Worm (Caenorhabditis elegans) whole organism, mixed stage, embryonic: ENCODE measurements around the gene W03F8.6.

Experiments used
- M03D4.4 ChIP-seq: sonication (generic microtip); optimal IDR thresholded peaks from 2 replicates; lab custom pipeline; 2017; ENCODE audit warnings: mild to moderate bottlenecking, missing genetic modification characterization, missing compliant biosample characterization
- mab-5 ChIP-seq: fragments of 150-350 bp; optimal IDR thresholded peaks from 2 replicates; lab custom pipeline; 2014; ENCODE audit warnings: missing biosample characterization, missing genetic modification characterization
- nhr-2 ChIP-seq: fragments of 150-350 bp; optimal IDR thresholded peaks from 2 replicates; lab custom pipeline; 2014; ENCODE audit warnings: missing biosample characterization, missing genetic modification characterization
- pha-4 ChIP-seq: fragments of 150-350 bp; optimal IDR thresholded peaks from 2 replicates; lab custom pipeline; 2018; ENCODE audit warnings: missing biosample characterization, missing genetic modification reagents, missing genetic modification characterization
- ztf-11 ChIP-seq: fragments of 150-350 bp; optimal IDR thresholded peaks from 2 replicates; lab custom pipeline; 2014; ENCODE audit warnings: missing biosample characterization, missing genetic modification characterization

DNA sequence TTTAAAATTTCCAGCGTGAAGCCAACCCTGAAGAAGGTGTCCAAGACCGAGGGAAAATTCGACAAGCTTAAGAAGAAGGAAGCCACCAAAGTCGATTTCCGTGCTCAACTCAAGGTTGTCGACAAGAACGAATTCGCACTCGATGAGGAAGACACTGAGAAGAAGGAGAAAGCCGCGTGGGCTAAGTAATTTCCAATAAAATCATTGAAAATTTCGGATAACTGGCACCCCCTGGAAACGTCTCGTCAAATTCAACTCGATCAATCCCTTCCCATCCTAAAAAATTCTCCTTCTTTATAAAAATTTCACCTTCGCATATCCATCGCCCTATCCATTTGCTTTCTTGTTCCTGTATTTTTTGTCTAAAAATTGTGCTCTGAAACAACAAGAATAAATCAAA is 20.3 kb upstream of the W03F8.6 start:
- TF ChIP-seq pha-4 (tag; lab: Kevin White, UChicago) (no peak), ztf-11 (no peak), mab-5 (tag; lab: Kevin White, UChicago) (no peak), M03D4.4 (tag; lab: Kevin White, UChicago) (no peak), nhr-2 (no peak)
